Worm (Caenorhabditis elegans) whole organism, L1 larva: Measurements from ENCODE around the gene tric-1B.1.

Experiments
- C34B4.2 ChIP-seq: sonication (generic microtip); optimal IDR thresholded peaks from 2 replicates; lab custom pipeline; 2017; ENCODE audit warnings: mild to moderate bottlenecking, missing genetic modification characterization, missing compliant biosample characterization
- F16B12.6 ChIP-seq: fragments of 150-350 bp; optimal IDR thresholded peaks from 2 replicates; lab custom pipeline; 2014; ENCODE audit warnings: missing biosample characterization, missing genetic modification characterization
- Y116A8C.19 ChIP-seq: sonication (generic microtip); optimal IDR thresholded peaks from 2 replicates; lab custom pipeline; 2016; ENCODE audit warnings: missing compliant biosample characterization, missing genetic modification characterization, borderline replicate concordance
- ceh-63 ChIP-seq: fragments of 200-800 bp; sonication (Bioruptor generic); optimal IDR thresholded peaks from 2 replicates; lab custom pipeline; 2018; ENCODE audit warnings: mild to moderate bottlenecking, missing genetic modification characterization, missing compliant biosample characterization
- ceh-82 ChIP-seq, 3 experiments: fragments of 150-350 bp in 1 of 3; sonication (generic microtip) in 2 of 3; optimal IDR thresholded peaks; 2 replicates each; lab custom pipeline; 2014 to 2017; ENCODE audit warnings: missing biosample characterization in 3 of 3, missing genetic modification characterization in 3 of 3
- ceh-88 ChIP-seq: fragments of 200-800 bp; sonication (Bioruptor generic); IDR thresholded peaks from 2 replicates; pipeline ENCODE4 v1.3.6; 2022; ENCODE audit warnings: missing genetic modification characterization, missing compliant biosample characterization
- dpl-1 ChIP-seq, 3 experiments: fragments of 150-350 bp in 2 of 3; sonication (generic microtip) in 1 of 3; optimal IDR thresholded peaks; 2 replicates each; lab custom pipeline; 2014 to 2017; ENCODE audit warnings: missing biosample characterization in 3 of 3, missing genetic modification characterization in 3 of 3, missing genetic modification reagents in 3 of 3
- dsc-1 ChIP-seq: sonication (generic microtip); optimal IDR thresholded peaks from 2 replicates; lab custom pipeline; 2016; ENCODE audit warnings: mild to moderate bottlenecking, missing genetic modification characterization, missing compliant biosample characterization
- efl-1 ChIP-seq, 4 experiments: fragments of 150-350 bp; optimal IDR thresholded peaks in 3 of 4; peaks in 1 of 4; 1 replicate in 1 of 4; 2 replicates in 3 of 4; lab custom pipeline; 2014; ENCODE audit warnings: missing biosample characterization in 2 of 4, missing genetic modification characterization in 2 of 4, missing genetic modification reagents in 2 of 4
- egl-13 ChIP-seq: sonication (generic microtip); optimal IDR thresholded peaks from 2 replicates; lab custom pipeline; 2016; ENCODE audit warnings: missing genotype, missing genetic modification reagents, missing genetic modification characterization, missing compliant biosample characterization
- egl-27 ChIP-seq, 2 experiments: fragments of 150-350 bp in 1 of 2; sonication (generic microtip); optimal IDR thresholded peaks; 3 replicates each; lab custom pipeline; 2017 to 2018; ENCODE audit warnings: missing biosample characterization in 2 of 2, missing genetic modification characterization in 2 of 2, missing genetic modification reagents in 2 of 2
- elt-2 ChIP-seq: sonication (generic microtip); optimal IDR thresholded peaks from 2 replicates; lab custom pipeline; 2016; ENCODE audit warnings: missing genetic modification characterization, mild to moderate bottlenecking, inconsistent platforms, missing compliant biosample characterization, missing genetic modification reagents
- ets-5 ChIP-seq: fragments of 200-800 bp; sonication (Bioruptor generic); IDR thresholded peaks from 2 replicates; pipeline ENCODE4 v1.3.6; 2022; ENCODE audit warnings: missing genetic modification characterization, missing compliant biosample characterization
- irx-1 ChIP-seq: sonication (generic microtip); optimal IDR thresholded peaks from 2 replicates; lab custom pipeline; 2016; ENCODE audit warnings: missing genetic modification characterization, missing compliant biosample characterization
- lin-15B ChIP-seq: fragments of 150-350 bp; sonication (generic microtip); optimal IDR thresholded peaks from 3 replicates; lab custom pipeline; 2014; ENCODE audit warnings: missing biosample characterization, missing genetic modification characterization
- lin-39 ChIP-seq: fragments of 150-350 bp; optimal IDR thresholded peaks from 2 replicates; lab custom pipeline; 2014; ENCODE audit warnings: missing biosample characterization, missing genetic modification reagents, missing genetic modification characterization
- lsy-2 ChIP-seq, 2 experiments: fragments of 150-350 bp; optimal IDR thresholded peaks; 2 replicates each; lab custom pipeline; 2014; ENCODE audit warnings: missing biosample characterization in 2 of 2, missing genetic modification characterization in 2 of 2
- mab-9 ChIP-seq: fragments of 200-800 bp; sonication (Bioruptor generic); IDR thresholded peaks from 2 replicates; pipeline ENCODE4 v1.3.6; 2022; ENCODE audit warnings: missing genetic modification reagents, missing genetic modification characterization, missing compliant biosample characterization
- nhr-11 ChIP-seq: fragments of 150-350 bp; optimal IDR thresholded peaks from 2 replicates; lab custom pipeline; 2014; ENCODE audit warnings: missing biosample characterization, missing genetic modification characterization
- nhr-12 ChIP-seq: sonication (generic microtip); optimal IDR thresholded peaks from 2 replicates; lab custom pipeline; 2017; ENCODE audit warnings: missing biosample characterization, missing genetic modification characterization
- nhr-20 ChIP-seq: sonication (generic microtip); optimal IDR thresholded peaks from 2 replicates; lab custom pipeline; 2016; ENCODE audit warnings: mild to moderate bottlenecking, missing genetic modification characterization, missing compliant biosample characterization
- nhr-47 ChIP-seq: sonication (generic microtip); optimal IDR thresholded peaks from 2 replicates; lab custom pipeline; 2016; ENCODE audit warnings: mild to moderate bottlenecking, missing genetic modification characterization, moderate library complexity, missing compliant biosample characterization
- nhr-71 ChIP-seq: sonication (generic microtip); optimal IDR thresholded peaks from 2 replicates; lab custom pipeline; 2016; ENCODE audit warnings: mild to moderate bottlenecking, missing genetic modification characterization, moderate library complexity, missing compliant biosample characterization
- nhr-76 ChIP-seq: sonication (generic microtip); optimal IDR thresholded peaks from 2 replicates; lab custom pipeline; 2017; ENCODE audit warnings: missing biosample characterization, missing genetic modification characterization
- nhr-85 ChIP-seq: sonication (generic microtip); peaks from one replicate; lab custom pipeline; 2016; ENCODE audit warnings: missing genetic modification characterization, inconsistent platforms, missing compliant biosample characterization
- snpc-4 ChIP-seq: fragments of 150-350 bp; optimal IDR thresholded peaks from 2 replicates; lab custom pipeline; 2014; ENCODE audit warnings: missing biosample characterization, missing genetic modification characterization
- snu-23 ChIP-seq: sonication (generic microtip); optimal IDR thresholded peaks from 2 replicates; lab custom pipeline; 2016; ENCODE audit warnings: missing genetic modification characterization, missing compliant biosample characterization
- sup-37 ChIP-seq: fragments of 200-800 bp; sonication (Bioruptor generic); optimal IDR thresholded peaks from 2 replicates; lab custom pipeline; 2018; ENCODE audit warnings: mild to moderate bottlenecking, missing genetic modification characterization, missing compliant biosample characterization
- swsn-7 ChIP-seq: sonication (generic microtip); optimal IDR thresholded peaks from 2 replicates; lab custom pipeline; 2016; ENCODE audit warnings: missing genetic modification characterization, missing compliant biosample characterization
- zag-1 ChIP-seq: fragments of 150-350 bp; optimal IDR thresholded peaks from 2 replicates; lab custom pipeline; 2014; ENCODE audit warnings: missing biosample characterization, missing genetic modification characterization

The tric-1B.1 gene

DNA sequence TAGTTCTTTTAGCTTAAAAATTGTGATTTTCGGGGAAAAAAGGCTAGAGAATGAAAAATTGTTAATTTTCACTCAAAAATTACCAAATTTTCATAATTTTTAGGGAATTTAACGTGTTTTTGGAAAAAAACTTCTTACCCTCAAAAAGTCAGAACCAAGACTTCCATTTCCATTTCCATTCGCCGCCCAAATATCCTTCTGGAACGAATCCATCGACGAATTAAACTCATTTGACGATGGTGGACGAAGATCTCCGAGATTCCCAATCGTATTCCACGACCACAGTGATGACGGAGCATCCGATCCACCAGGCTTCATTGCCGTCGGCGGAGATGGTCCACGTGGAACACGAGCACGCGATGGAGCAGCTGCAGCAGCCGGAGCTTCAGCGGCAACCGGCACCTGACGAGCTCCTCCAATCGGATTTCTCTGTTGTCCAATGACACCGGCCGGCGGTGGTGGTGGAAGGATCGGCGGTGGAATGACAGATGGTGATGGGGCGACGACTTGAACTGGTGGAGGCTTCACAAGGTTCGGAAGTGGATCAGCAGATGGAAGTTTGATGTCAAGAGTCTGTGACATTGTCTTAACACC is 54.3 kb downstream of the tric-1B.1 start:
- peak; percentile 12 for TF ChIP-seq ceh-63
- no peak for TF ChIP-seq efl-1 (optimal IDR thresholded peaks at IDR 0.05; lab: Kevin White, UChicago)
- peak in 1 of 2 experiments; percentile 52 for TF ChIP-seq efl-1 (GFP tag; optimal IDR thresholded peaks at IDR 0.05 in 1 of 2; lab: Kevin White, UChicago)
- no peak for TF ChIP-seq egl-27 (tag; optimal IDR thresholded peaks at IDR 0.05; lab: Kevin White, UChicago)
- TF ChIP-seq nhr-85 (tag; lab: Kevin White, UChicago) = no peak
- TF ChIP-seq swsn-7 (tag; lab: Kevin White, UChicago) = no peak
- TF ChIP-seq lsy-2 (tag; optimal IDR thresholded peaks at IDR 0.05; lab: Kevin White, UChicago) = no peak

DNA sequence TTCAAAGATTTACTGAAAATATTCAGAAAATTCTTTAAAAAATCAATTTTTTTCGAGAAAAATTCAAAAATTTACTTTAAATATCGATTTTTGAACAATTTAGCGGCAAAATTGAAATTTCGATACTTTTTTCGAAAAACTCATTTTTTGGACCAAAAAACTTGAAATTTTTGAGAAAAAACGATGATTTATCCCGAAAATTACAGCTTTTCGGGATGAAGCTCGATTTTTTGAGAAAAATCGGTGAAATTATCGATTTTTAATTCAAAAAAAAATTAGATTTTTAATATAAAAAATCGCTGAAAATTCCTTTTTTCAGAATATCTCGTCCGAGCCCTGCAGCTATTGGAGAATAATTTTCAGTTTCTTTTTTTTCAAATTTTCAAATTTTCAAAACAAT is 57.3 kb downstream of the tric-1B.1 start:
- TF ChIP-seq efl-1 (optimal IDR thresholded peaks at IDR 0.05; lab: Kevin White, UChicago) = no peak
- peak in 1 of 2 experiments; percentile 25 for TF ChIP-seq efl-1 (GFP tag; optimal IDR thresholded peaks at IDR 0.05 in 1 of 2; lab: Kevin White, UChicago)
- TF ChIP-seq nhr-85 (tag; lab: Kevin White, UChicago) = peak; percentile 73
- TF ChIP-seq zag-1 (tag; lab: Kevin White, UChicago) = no peak
- TF ChIP-seq ceh-82 (tag; optimal IDR thresholded peaks at IDR 0.05; lab: Kevin White, UChicago) = no peak
- TF ChIP-seq nhr-47 (tag; lab: Kevin White, UChicago) = peak; percentile 5
- TF ChIP-seq nhr-12 (tag; lab: Kevin White, UChicago) = no peak
- no peak for TF ChIP-seq dsc-1
- TF ChIP-seq mab-9 = no peak
- no peak for TF ChIP-seq snu-23 (GFP tag; lab: Kevin White, UChicago)
- TF ChIP-seq nhr-76 = no peak
- no peak for TF ChIP-seq snpc-4 (tag; lab: Kevin White, UChicago)
- no peak for TF ChIP-seq Y116A8C.19 (tag; lab: Kevin White, UChicago)
- no peak for TF ChIP-seq lin-39 (tag; lab: Kevin White, UChicago)
- no peak for TF ChIP-seq ceh-88 (GFP tag; lab: Robert Waterston, UW)
- TF ChIP-seq lin-15B (tag; lab: Kevin White, UChicago) = no peak
- no peak for TF ChIP-seq swsn-7 (tag; lab: Kevin White, UChicago)
- peak; percentile 26 for TF ChIP-seq nhr-71
- no peak for TF ChIP-seq lsy-2 (tag; optimal IDR thresholded peaks at IDR 0.05; lab: Kevin White, UChicago)
- no peak for TF ChIP-seq C34B4.2
- TF ChIP-seq ets-5 (GFP tag; lab: Robert Waterston, UW) = no peak
- TF ChIP-seq dpl-1 (GFP tag; optimal IDR thresholded peaks at IDR 0.05; lab: Kevin White, UChicago) = no peak
- no peak for TF ChIP-seq nhr-11 (tag; lab: Kevin White, UChicago)
- no peak for TF ChIP-seq egl-13
- TF ChIP-seq F16B12.6 (tag; lab: Kevin White, UChicago) = no peak
- no peak for TF ChIP-seq nhr-20
- TF ChIP-seq sup-37 = no peak
- no peak for TF ChIP-seq irx-1 (tag; lab: Kevin White, UChicago)
- no peak for TF ChIP-seq elt-2 (tag; lab: Kevin White, UChicago)
- TF ChIP-seq, all 84 proteins: peak for 4
